Worm (Caenorhabditis elegans): ENCODE measurements around the gene B0464.9.
A peak's percentile ranks its signal among the peaks of the same experiment; 100 is the strongest.

The B0464.9 gene

DNA sequence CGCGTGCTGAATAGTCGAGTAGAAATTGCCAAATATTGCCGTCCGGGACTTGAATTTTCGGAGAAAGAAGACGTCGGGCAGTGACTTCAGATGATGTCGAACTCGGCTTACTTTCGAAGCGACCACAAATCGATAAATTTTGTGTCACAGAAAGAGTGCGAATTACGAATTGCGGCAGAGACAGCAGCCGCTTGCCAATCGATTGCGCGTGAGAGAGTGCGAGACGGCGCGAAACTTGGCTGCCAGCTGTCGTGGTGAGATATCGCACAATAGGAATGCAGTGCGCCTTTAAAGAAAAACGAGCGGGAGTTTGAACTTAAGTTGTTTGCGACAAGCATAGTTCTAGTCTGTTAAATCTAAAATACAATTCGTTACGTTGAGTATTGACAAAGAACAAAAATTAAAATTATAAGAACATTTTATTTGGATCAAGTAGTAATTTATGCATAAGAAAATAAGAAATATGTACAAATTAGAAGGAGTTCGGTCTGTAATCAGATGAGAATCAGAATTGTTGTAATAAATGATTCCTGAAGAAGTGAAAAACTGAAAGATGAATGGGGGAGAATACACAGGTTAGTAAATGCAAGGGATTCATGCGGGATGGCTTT is 22.0 kb upstream of the B0464.9 start, which contains the start of gene pir-2 (continued):
- TF ChIP-seq skn-1 (tag; optimal IDR thresholded peaks at IDR 0.05), result no peak
- no peak for TF ChIP-seq ceh-82 (tag; optimal IDR thresholded peaks at IDR 0.05)
- TF ChIP-seq sem-4 (tag; optimal IDR thresholded peaks at IDR 0.05), result peak; percentile 42
- TF ChIP-seq ztf-4 (tag; optimal IDR thresholded peaks at IDR 0.05), result peak; percentile 63
- TF ChIP-seq elt-1 (tag; optimal IDR thresholded peaks at IDR 0.05), result no peak
- TF ChIP-seq nhr-25 (tag; optimal IDR thresholded peaks at IDR 0.05), result peak; percentile 68
- TF ChIP-seq snpc-4 (tag; optimal IDR thresholded peaks at IDR 0.05), result peak; percentile 79
- peak; percentile 92 for TF ChIP-seq gmeb-1 (tag; optimal IDR thresholded peaks at IDR 0.05)
- TF ChIP-seq mdl-1 (tag; optimal IDR thresholded peaks at IDR 0.05), result peak; percentile 28 to 46
- TF ChIP-seq lin-11 (tag; optimal IDR thresholded peaks at IDR 0.05), result peak; percentile 90
- TF ChIP-seq nhr-23 (tag; optimal IDR thresholded peaks at IDR 0.05), result no peak
- no peak for TF ChIP-seq nhr-237 (tag; optimal IDR thresholded peaks at IDR 0.05)
- no peak for TF ChIP-seq nhr-11 (tag; optimal IDR thresholded peaks at IDR 0.05)
- no peak for TF ChIP-seq nhr-77 (tag; optimal IDR thresholded peaks at IDR 0.05)
- peak; percentile 97 for TF ChIP-seq unc-55 (GFP tag; optimal IDR thresholded peaks at IDR 0.05)
- peak; percentile 83 for TF ChIP-seq F13H6.1 (tag; optimal IDR thresholded peaks at IDR 0.05)

DNA sequence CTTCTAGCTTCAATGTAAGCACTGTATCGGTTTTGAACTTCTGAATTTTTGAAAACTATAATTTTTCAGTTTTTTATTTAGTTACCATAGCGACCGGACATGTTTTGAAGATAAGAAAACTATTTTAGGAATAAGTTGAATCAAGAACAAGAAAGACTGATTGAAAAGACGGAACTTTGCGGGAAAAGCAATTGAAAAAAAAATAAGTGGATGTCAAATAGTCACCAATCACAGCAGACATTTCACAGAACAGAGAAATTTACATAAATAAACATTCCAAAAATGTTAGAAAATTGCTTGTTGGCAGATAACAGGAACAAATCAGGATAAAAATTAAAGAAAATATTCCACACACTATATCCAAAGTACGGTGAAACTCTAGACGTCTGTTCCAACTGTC is 15.7 kb upstream of the B0464.9 start, which contains the start of gene F54C8.6:
F54C8.6 (minus strand) TSS at position 101 of the 400 bp plus-strand sequence.
- TF ChIP-seq lin-11 (tag; optimal IDR thresholded peaks at IDR 0.05) (no peak), nhr-237 (tag; optimal IDR thresholded peaks at IDR 0.05) (no peak), gmeb-1 (tag; optimal IDR thresholded peaks at IDR 0.05) (no peak), elt-3 (tag; optimal IDR thresholded peaks at IDR 0.05) (no peak), unc-55 (GFP tag; optimal IDR thresholded peaks at IDR 0.05) (no peak), ztf-11 (tag; optimal IDR thresholded peaks at IDR 0.05) (no peak), nhr-12 (tag; optimal IDR thresholded peaks at IDR 0.05) (no peak), crh-2 (tag; optimal IDR thresholded peaks at IDR 0.05) (no peak), nhr-6 (tag; optimal IDR thresholded peaks at IDR 0.05) (no peak), nhr-11 (tag; optimal IDR thresholded peaks at IDR 0.05) (no peak)

DNA sequence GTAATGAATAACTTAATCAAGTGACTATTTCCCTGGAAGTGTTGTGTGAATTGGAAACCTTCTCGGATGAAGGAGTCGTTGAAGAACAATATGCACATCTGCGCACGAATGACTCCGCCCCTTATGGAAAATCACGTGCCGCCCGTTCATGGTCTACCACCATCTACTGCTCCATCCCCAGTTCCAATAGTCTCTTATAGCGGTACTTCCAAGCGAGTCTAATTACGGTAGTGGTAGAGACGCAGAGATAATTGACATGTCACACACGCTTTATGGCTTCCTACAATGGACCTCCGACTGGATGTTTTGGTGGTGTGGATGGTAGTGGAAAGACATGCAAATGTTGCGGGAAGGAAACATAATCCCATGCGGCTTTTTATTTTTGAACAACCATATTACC is 14.6 kb upstream of the B0464.9 start:
- TF ChIP-seq C34F6.9 (tag; optimal IDR thresholded peaks at IDR 0.05) (peak; percentile 65), nhr-11 (tag; optimal IDR thresholded peaks at IDR 0.05) (no peak), peb-1 (tag; optimal IDR thresholded peaks at IDR 0.05) (no peak), mab-5 (tag; optimal IDR thresholded peaks at IDR 0.05) (no peak), ceh-16 (tag; optimal IDR thresholded peaks at IDR 0.05) (no peak), nhr-129 (tag; optimal IDR thresholded peaks at IDR 0.05) (peak; percentile 42), ztf-1 (GFP tag; conservative IDR thresholded peaks at IDR 0.05) (no peak), lsy-2 (tag; optimal IDR thresholded peaks at IDR 0.05) (peak in 1 of 2 experiments; percentile 18), nhr-10 (tag; optimal IDR thresholded peaks at IDR 0.05) (no peak)

DNA sequence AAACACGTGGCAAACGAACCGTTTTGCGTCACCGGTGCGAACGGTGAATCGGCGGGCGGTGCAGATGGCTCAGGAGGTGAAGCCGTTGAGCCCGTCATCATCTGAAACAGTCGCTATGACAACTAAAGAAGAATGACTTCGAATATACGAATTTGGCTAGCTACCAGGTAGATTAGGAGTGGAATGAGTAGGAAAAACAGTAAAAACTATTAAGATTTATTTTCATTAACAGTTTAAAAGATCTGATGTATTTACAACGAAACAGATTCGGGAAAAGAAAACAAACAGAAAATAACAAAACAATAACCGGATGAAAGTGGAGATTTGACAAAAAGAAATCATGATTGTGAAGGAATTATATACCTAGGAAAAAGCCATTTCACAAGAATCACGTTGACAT is 11.6 kb upstream of the B0464.9 start, which contains the start of gene F54C8.7:
F54C8.7 (minus strand) TSS at position 101 of the 400 bp plus-strand sequence.
- no peak for TF ChIP-seq ztf-11 (tag; optimal IDR thresholded peaks at IDR 0.05)
- TF ChIP-seq dmd-4 (tag; optimal IDR thresholded peaks at IDR 0.05), result no peak
- TF ChIP-seq F13H6.1 (tag; optimal IDR thresholded peaks at IDR 0.05), result no peak
- TF ChIP-seq mdl-1 (tag; optimal IDR thresholded peaks at IDR 0.05), result no peak
- no peak for TF ChIP-seq ZK546.5 (tag; optimal IDR thresholded peaks at IDR 0.05)
- TF ChIP-seq ceh-82 (tag; optimal IDR thresholded peaks at IDR 0.05), result no peak
- TF ChIP-seq zag-1 (tag; optimal IDR thresholded peaks at IDR 0.05), result no peak
- no peak for TF ChIP-seq nhr-23 (tag; optimal IDR thresholded peaks at IDR 0.05)

DNA sequence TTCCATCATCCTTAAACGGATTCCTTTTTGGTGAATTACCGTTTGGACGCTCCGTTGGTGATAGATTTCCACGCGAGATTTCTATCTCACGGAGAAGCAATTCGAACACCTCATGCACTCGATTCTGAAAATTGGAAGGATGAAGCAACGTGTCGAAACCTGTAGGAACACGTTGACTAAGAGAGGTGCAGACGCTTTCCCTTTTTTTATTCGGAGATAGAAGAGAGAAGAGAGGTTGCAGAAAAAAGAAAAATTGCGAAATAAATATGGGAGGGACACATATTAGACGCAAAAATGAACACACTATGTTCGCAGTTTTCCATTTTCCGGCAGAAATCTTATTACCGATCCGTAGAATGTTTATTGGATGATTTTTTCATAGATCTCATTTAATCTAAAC is 10.8 kb upstream of the B0464.9 start:
- peak; percentile 30 for TF ChIP-seq unc-55 (GFP tag; optimal IDR thresholded peaks at IDR 0.05)
- TF ChIP-seq blmp-1 (tag; optimal IDR thresholded peaks at IDR 0.05; ENCODE audit: insufficient read depth), result peak; percentile 58
- no peak for TF ChIP-seq ztf-11 (tag; optimal IDR thresholded peaks at IDR 0.05)

Data from whole organism, L2 larva.